Worm (Caenorhabditis elegans): ENCODE data around the gene tag-329.

DNA sequence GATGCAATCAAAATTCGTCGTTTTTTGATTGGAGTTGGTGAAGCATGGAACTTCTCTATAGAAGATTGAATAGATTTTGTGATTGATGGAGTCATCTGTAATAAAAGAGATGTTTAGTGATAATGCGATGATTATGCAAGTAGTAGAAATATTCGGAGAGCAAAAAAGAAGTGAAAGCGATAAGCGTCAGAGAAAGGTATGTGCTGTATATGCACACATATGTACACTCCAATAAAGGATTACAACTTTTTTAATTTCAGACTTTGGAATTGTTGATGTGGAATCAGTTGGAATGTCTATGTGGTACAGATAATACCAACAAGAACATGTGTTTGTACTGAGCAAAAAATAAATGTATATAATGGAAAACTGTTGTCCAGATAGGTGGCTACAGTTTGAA is 35.5 kb downstream of the tag-329 start, which contains the start of gene F25B3.5:
- TF ChIP-seq dao-5 (tag; optimal IDR thresholded peaks at IDR 0.05) (no peak), him-1 (tag; optimal IDR thresholded peaks at IDR 0.05) (no peak)
